Worm (Caenorhabditis elegans): ENCODE results near the gene C12D5.3.

- no peak for TF ChIP-seq ref-1 (GFP tag; conservative IDR thresholded peaks at IDR 0.05)
- no peak for TF ChIP-seq flt-1 (GFP tag; IDR thresholded peaks at IDR 0.05)
- TF ChIP-seq T22C8.4 (GFP tag; IDR thresholded peaks at IDR 0.05): no peak
These were observed 37.1 kb downstream of the C12D5.3 start, which contains the start of gene ZK105.13 for ce11 chrV:7713072-7713471.

Measured in whole organism, midembryonic.